Fruit fly (Drosophila melanogaster) whole organism, embryonic: ENCODE results near the gene Ac3.

Experiments
- ATbp ChIP-seq: fragments of 200-800 bp; sonication (Bioruptor generic); optimal IDR thresholded peaks from 2 replicates; lab custom pipeline; 2017; ENCODE audit warnings: missing biosample characterization, mild to moderate bottlenecking, missing genetic modification characterization, missing genetic modification reagents
- Atf3 ChIP-seq: fragments of 200-800 bp; sonication (Bioruptor generic); optimal IDR thresholded peaks from 3 replicates; lab custom pipeline; 2016; ENCODE audit warnings: missing biosample characterization, missing genetic modification characterization
- Awh ChIP-seq: fragments of 200-800 bp; sonication (Bioruptor generic); IDR thresholded peaks from 2 replicates; pipeline ENCODE4, ENCODE4 v1.3.6; 2022; ENCODE audit warnings: missing biosample characterization, missing genetic modification characterization
- CG10274 ChIP-seq: fragments of 200-800 bp; sonication (Bioruptor generic); optimal IDR thresholded peaks from 3 replicates; lab custom pipeline; 2017; ENCODE audit warnings: missing biosample characterization, mild to moderate bottlenecking, missing genetic modification characterization
- CG10979 ChIP-seq: fragments of 200-800 bp; sonication (Bioruptor generic); optimal IDR thresholded peaks from 2 replicates; lab custom pipeline; 2018; ENCODE audit warnings: missing biosample characterization, mild to moderate bottlenecking, missing genetic modification characterization, moderate library complexity
- CG12155 ChIP-seq: fragments of 200-800 bp; sonication (Bioruptor generic); optimal IDR thresholded peaks from 3 replicates; lab custom pipeline; 2016; ENCODE audit warnings: missing biosample characterization, missing genetic modification characterization
- CG12942 ChIP-seq: fragments of 200-800 bp; sonication (Bioruptor generic); optimal IDR thresholded peaks from 3 replicates; lab custom pipeline; 2016; ENCODE audit warnings: missing biosample characterization, missing genetic modification characterization
- CG15479 ChIP-seq: fragments of 200-800 bp; sonication (Bioruptor generic); optimal IDR thresholded peaks from 3 replicates; lab custom pipeline; 2019; ENCODE audit warnings: missing biosample characterization, mild to moderate bottlenecking, missing genetic modification characterization, moderate library complexity
- CG15514 ChIP-seq: fragments of 200-800 bp; sonication (Bioruptor generic); optimal IDR thresholded peaks from 3 replicates; lab custom pipeline; 2017; ENCODE audit warnings: missing biosample characterization, missing genetic modification characterization, mild to moderate bottlenecking, moderate library complexity, missing genetic modification reagents
- CG18619 ChIP-seq: fragments of 200-800 bp; sonication (Bioruptor generic); optimal IDR thresholded peaks from 3 replicates; lab custom pipeline; 2017; ENCODE audit warnings: missing biosample characterization, mild to moderate bottlenecking, missing genetic modification characterization
- CG31365 ChIP-seq: fragments of 200-800 bp; sonication (Bioruptor generic); optimal IDR thresholded peaks from 2 replicates; lab custom pipeline; 2018; ENCODE audit warnings: missing biosample characterization, mild to moderate bottlenecking, missing genetic modification characterization
- CG42726 ChIP-seq: fragments of 200-800 bp; sonication (Bioruptor generic); IDR thresholded peaks from 2 replicates; pipeline ENCODE4 v1.3.6; 2022; ENCODE audit warnings: missing biosample characterization, missing genetic modification characterization; ENCODE audit not compliant: partially characterized antibody
- CG4424 ChIP-seq: fragments of 200-800 bp; sonication (Bioruptor generic); optimal IDR thresholded peaks from 3 replicates; lab custom pipeline; 2016; ENCODE audit warnings: missing biosample characterization, missing genetic modification characterization
- CG6689 ChIP-seq: fragments of 200-800 bp; sonication (Bioruptor generic); IDR thresholded peaks from 2 replicates; pipeline ENCODE4 v1.3.6; 2022; ENCODE audit warnings: missing biosample characterization, missing genetic modification characterization
- CG7556 ChIP-seq: fragments of 200-800 bp; sonication (Bioruptor generic); optimal IDR thresholded peaks from 2 replicates; lab custom pipeline; 2017; ENCODE audit warnings: missing biosample characterization, mild to moderate bottlenecking, missing genetic modification characterization
- CG8290 ChIP-seq, 3 experiments: fragments of 200-800 bp; sonication (Bioruptor generic); optimal IDR thresholded peaks; 2 replicates each; lab custom pipeline; 2016 to 2019; ENCODE audit warnings: missing biosample characterization in 3 of 3, missing genetic modification characterization in 3 of 3, mild to moderate bottlenecking in 2 of 3, moderate library complexity in 1 of 3
- CG8478 ChIP-seq: fragments of >200 bp; optimal IDR thresholded peaks from 2 replicates; lab custom pipeline; 2018
- CG9817 ChIP-seq: fragments of 200-800 bp; sonication (Bioruptor generic); optimal IDR thresholded peaks from 2 replicates; lab custom pipeline; 2018; ENCODE audit warnings: missing biosample characterization, mild to moderate bottlenecking, missing genetic modification characterization, moderate library complexity
- CTCF ChIP-seq: fragments of 200-800 bp; sonication (Bioruptor generic); optimal IDR thresholded peaks from 2 replicates; lab custom pipeline; 2017; ENCODE audit warnings: missing biosample characterization, mild to moderate bottlenecking, missing genetic modification characterization, moderate library complexity
- Dad ChIP-seq: fragments of 200-800 bp; sonication (Bioruptor generic); optimal IDR thresholded peaks from 3 replicates; lab custom pipeline; 2016; ENCODE audit warnings: missing biosample characterization, missing genetic modification characterization
- Ets65A ChIP-seq: fragments of 200-800 bp; sonication (Bioruptor generic); peaks from one replicate; lab custom pipeline; 2016; ENCODE audit warnings: missing biosample characterization, missing genetic modification characterization
- Ets97D ChIP-seq: fragments of 200-800 bp; sonication (Bioruptor generic); optimal IDR thresholded peaks from 3 replicates; lab custom pipeline; 2016; ENCODE audit warnings: missing biosample characterization, missing genetic modification characterization
- GATAe ChIP-seq: fragments of 200-800 bp; sonication (Bioruptor generic); conservative IDR thresholded peaks from 2 replicates; pipeline ENCODE4 v1.3.6; 2022; ENCODE audit warnings: missing biosample characterization, missing genetic modification characterization
- HmgD ChIP-seq: fragments of 200-800 bp; sonication (Bioruptor generic); optimal IDR thresholded peaks from 3 replicates; lab custom pipeline; 2016; ENCODE audit warnings: missing biosample characterization, missing genetic modification characterization
- HmgZ ChIP-seq: fragments of 200-800 bp; sonication (Bioruptor generic); optimal IDR thresholded peaks from 2 replicates; lab custom pipeline; 2018; ENCODE audit warnings: missing biosample characterization, mild to moderate bottlenecking, missing genetic modification characterization
- Med ChIP-seq: fragments of 200-800 bp; sonication (Bioruptor generic); peaks from one replicate; lab custom pipeline; 2016; ENCODE audit warnings: missing biosample characterization, missing genetic modification characterization, mild to moderate bottlenecking, inconsistent platforms, moderate library complexity
- Myb ChIP-seq: fragments of 200-800 bp; sonication (Bioruptor generic); optimal IDR thresholded peaks from 2 replicates; lab custom pipeline; 2016; ENCODE audit warnings: missing biosample characterization, missing genetic modification characterization
- ac ChIP-seq: fragments of 200-800 bp; sonication (Bioruptor generic); optimal IDR thresholded peaks from 3 replicates; lab custom pipeline; 2017; ENCODE audit warnings: missing biosample characterization, mild to moderate bottlenecking, missing genetic modification characterization
- ash1 ChIP-seq: fragments of 200-800 bp; sonication (Bioruptor generic); optimal IDR thresholded peaks from 2 replicates; lab custom pipeline; 2018; ENCODE audit warnings: missing biosample characterization, mild to moderate bottlenecking, missing genetic modification characterization
- bcd ChIP-seq: fragments of 200-800 bp; sonication (Bioruptor generic); optimal IDR thresholded peaks from 2 replicates; lab custom pipeline; 2017; ENCODE audit warnings: missing biosample characterization, mild to moderate bottlenecking, missing genetic modification characterization
- bsh ChIP-seq, 2 experiments: fragments of 200-800 bp; sonication (Bioruptor generic); optimal IDR thresholded peaks; 2 replicates each; lab custom pipeline; 2017 to 2018; ENCODE audit warnings: mild to moderate bottlenecking in 2 of 2, missing biosample characterization in 2 of 2, missing genetic modification characterization in 2 of 2, moderate library complexity in 1 of 2
- cato ChIP-seq: fragments of 200-800 bp; sonication (Bioruptor generic); optimal IDR thresholded peaks from 2 replicates; lab custom pipeline; 2016; ENCODE audit warnings: missing biosample characterization, missing genetic modification characterization, borderline replicate concordance
- caup ChIP-seq: fragments of 200-800 bp; sonication (Bioruptor generic); optimal IDR thresholded peaks from 3 replicates; lab custom pipeline; 2017; ENCODE audit warnings: missing biosample characterization, mild to moderate bottlenecking, missing genetic modification characterization, moderate library complexity; ENCODE audit not compliant: severe bottlenecking
- crc ChIP-seq: fragments of 200-800 bp; sonication (Bioruptor generic); optimal IDR thresholded peaks from 2 replicates; lab custom pipeline; 2016; ENCODE audit warnings: missing biosample characterization, missing genetic modification characterization
- dan ChIP-seq: fragments of 200-800 bp; sonication (Bioruptor generic); IDR thresholded peaks from 2 replicates; pipeline ENCODE4 v1.3.6; 2022; ENCODE audit warnings: missing biosample characterization, missing genetic modification characterization
- dm ChIP-seq: fragments of 200-800 bp; sonication (Bioruptor generic); optimal IDR thresholded peaks from 3 replicates; lab custom pipeline; 2016; ENCODE audit warnings: missing biosample characterization, missing genetic modification characterization
- fd102C ChIP-seq: fragments of 200-800 bp; sonication (Bioruptor generic); optimal IDR thresholded peaks from 2 replicates; lab custom pipeline; 2018; ENCODE audit warnings: missing biosample characterization, mild to moderate bottlenecking, missing genetic modification characterization, moderate library complexity
- fd3F ChIP-seq: fragments of 200-800 bp; sonication (Bioruptor generic); optimal IDR thresholded peaks from 2 replicates; lab custom pipeline; 2018; ENCODE audit warnings: missing biosample characterization, mild to moderate bottlenecking, missing genetic modification characterization, moderate library complexity
- grau ChIP-seq: fragments of 200-800 bp; optimal IDR thresholded peaks from 3 replicates; lab custom pipeline; 2019; ENCODE audit warnings: missing biosample characterization, mild to moderate bottlenecking, missing genetic modification characterization, moderate library complexity
- gro ChIP-seq: fragments of 200-800 bp; sonication (Bioruptor generic); optimal IDR thresholded peaks from 2 replicates; lab custom pipeline; 2016; ENCODE audit warnings: missing biosample characterization, missing genetic modification characterization
- gsb ChIP-seq: fragments of 200-800 bp; sonication (Bioruptor generic); IDR thresholded peaks from 2 replicates; pipeline ENCODE4 v1.3.6; 2022; ENCODE audit warnings: missing biosample characterization, missing genetic modification characterization
- gsb-n ChIP-seq: fragments of 200-800 bp; sonication (Bioruptor generic); optimal IDR thresholded peaks from 3 replicates; lab custom pipeline; 2018; ENCODE audit warnings: missing biosample characterization, mild to moderate bottlenecking, missing genetic modification characterization
- jumu ChIP-seq: fragments of 200-800 bp; sonication (Bioruptor generic); optimal IDR thresholded peaks from 3 replicates; lab custom pipeline; 2016; ENCODE audit warnings: missing biosample characterization, missing genetic modification characterization
- kay ChIP-seq: fragments of 200-800 bp; sonication (Bioruptor generic); optimal IDR thresholded peaks from 2 replicates; lab custom pipeline; 2016; ENCODE audit warnings: missing biosample characterization, missing genetic modification characterization
- oc ChIP-seq: fragments of 200-800 bp; sonication (Bioruptor generic); optimal IDR thresholded peaks from 2 replicates; lab custom pipeline; 2018; ENCODE audit warnings: missing biosample characterization, mild to moderate bottlenecking, missing genetic modification characterization, moderate library complexity
- pros ChIP-seq: fragments of 200-800 bp; sonication (Bioruptor generic); optimal IDR thresholded peaks from 3 replicates; lab custom pipeline; 2019; ENCODE audit warnings: missing biosample characterization, mild to moderate bottlenecking, missing genetic modification characterization, moderate library complexity
- pum ChIP-seq: fragments of 200-800 bp; sonication (Bioruptor generic); optimal IDR thresholded peaks from 2 replicates; lab custom pipeline; 2016; ENCODE audit warnings: missing biosample characterization, missing genetic modification characterization
- slbo ChIP-seq: fragments of 200-800 bp; sonication (Bioruptor generic); IDR thresholded peaks from 2 replicates; pipeline ENCODE4 v1.3.6; 2022; ENCODE audit warnings: missing biosample characterization, missing genetic modification characterization
- vnd ChIP-seq: fragments of 200-800 bp; sonication (Bioruptor generic); IDR thresholded peaks from 3 replicates; pipeline ENCODE4 v1.3.6; 2022; ENCODE audit warnings: missing biosample characterization, missing genetic modification characterization; ENCODE audit not compliant: partially characterized antibody

The Ac3 gene

DNA sequence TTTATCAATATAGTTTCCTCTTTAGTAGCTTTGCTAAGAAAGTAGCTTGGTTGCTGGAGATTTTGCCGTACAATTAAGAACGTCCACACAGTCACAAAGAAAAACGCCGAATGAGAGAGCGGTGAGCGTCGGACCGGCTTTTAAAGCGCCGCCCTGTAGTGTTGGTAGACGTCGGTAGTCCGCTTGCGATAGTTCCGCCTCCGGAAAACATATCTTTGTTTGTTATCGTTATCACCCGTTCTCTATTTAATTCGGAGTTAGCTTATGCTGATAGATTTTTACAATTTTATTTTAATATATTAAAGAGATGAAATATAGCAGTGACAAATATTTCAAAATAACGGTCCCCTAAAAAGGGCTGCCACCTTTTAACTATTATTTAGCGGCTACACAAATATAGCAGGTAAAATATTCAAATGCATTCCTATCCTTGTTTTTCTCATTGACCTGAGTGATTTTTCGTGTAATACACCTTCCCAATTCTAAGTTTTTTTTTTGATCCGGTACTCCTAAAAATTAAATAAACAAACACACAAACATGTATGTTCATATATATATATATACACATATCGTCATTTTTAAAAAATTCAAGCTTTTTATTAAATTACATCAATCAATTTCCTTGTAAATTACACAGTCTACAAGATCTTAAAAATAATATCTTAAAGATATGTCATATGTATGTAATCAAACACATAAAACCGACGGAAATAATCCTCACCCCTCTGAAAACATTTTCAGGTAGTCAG is 2.4 kb upstream of the Ac3 start, which contains the start of gene Df31 (continued):
- peak; percentile 15 for TF ChIP-seq Myb (GFP tag; lab: Kevin White, UChicago)
- TF ChIP-seq Dad (GFP tag; lab: Kevin White, UChicago), result peak; percentile 63
- TF ChIP-seq CG8290 (GFP tag; optimal IDR thresholded peaks at IDR 0.05; lab: Kevin White, UChicago), result peak; percentile 80
- peak; percentile 72 to 79 for TF ChIP-seq CG8290 (tag; optimal IDR thresholded peaks at IDR 0.05; lab: Kevin White, UChicago)
- peak; percentile 37 for TF ChIP-seq gro (GFP tag; lab: Kevin White, UChicago)
- no peak for TF ChIP-seq CG8478 (lab: Kevin White, UChicago)
- TF ChIP-seq Awh, result no peak
- TF ChIP-seq ac (GFP tag; lab: Kevin White, UChicago), result no peak
- TF ChIP-seq cato, result peak; percentile 39
- peak; percentile 53 for TF ChIP-seq CG12155 (GFP tag; lab: Kevin White, UChicago)
- TF ChIP-seq CG9817, result peak; percentile 54
- peak; percentile 50 for TF ChIP-seq HmgD (GFP tag; lab: Kevin White, UChicago)
- TF ChIP-seq CG12942 (GFP tag; lab: Kevin White, UChicago), result peak; percentile 50
- no peak for TF ChIP-seq CG31365
- peak; percentile 40 for TF ChIP-seq dm (GFP tag; lab: Kevin White, UChicago)
- TF ChIP-seq CG4424 (GFP tag; lab: Kevin White, UChicago), result peak; percentile 63
- TF ChIP-seq fd3F (GFP tag; lab: Kevin White, UChicago), result peak; percentile 13
- no peak for TF ChIP-seq CG15479
- TF ChIP-seq oc (tag; lab: Kevin White, UChicago), result no peak
- no peak for TF ChIP-seq GATAe (GFP tag; lab: Robert Waterston, UW)
- peak; percentile 85 for TF ChIP-seq CG15514 (GFP tag; lab: Kevin White, UChicago)
- TF ChIP-seq caup (GFP tag; lab: Kevin White, UChicago), result peak; percentile 74
- no peak for TF ChIP-seq gsb (GFP tag; lab: Robert Waterston, UW)
- no peak for TF ChIP-seq ATbp
- peak; percentile 20; the same call in 1 of the 2 replicates for TF ChIP-seq CG6689 (GFP tag; lab: Robert Waterston, UW)
- peak; percentile 67 for TF ChIP-seq HmgZ (tag; lab: Kevin White, UChicago)
- TF ChIP-seq grau (tag; lab: Kevin White, UChicago), result peak; percentile 53
- TF ChIP-seq CG18619 (GFP tag; lab: Kevin White, UChicago), result peak; percentile 25
- peak; percentile 71 for TF ChIP-seq bcd (GFP tag; lab: Kevin White, UChicago)
- peak; percentile 95 for TF ChIP-seq Med (GFP tag; lab: Kevin White, UChicago)
- peak; percentile 79 for TF ChIP-seq vnd (GFP tag; lab: Robert Waterston, UW)
- peak; percentile 1 for TF ChIP-seq kay
- TF ChIP-seq ash1 (GFP tag; lab: Kevin White, UChicago), result no peak
- peak; percentile 9 for TF ChIP-seq jumu
- no peak for TF ChIP-seq dan (GFP tag; lab: Robert Waterston, UW)
- TF ChIP-seq CG10274 (GFP tag; lab: Kevin White, UChicago), result no peak
- peak; percentile 70 for TF ChIP-seq CTCF (GFP tag; lab: Kevin White, UChicago)
- TF ChIP-seq CG10979 (tag; lab: Kevin White, UChicago), result peak; percentile 23
- TF ChIP-seq Atf3 (GFP tag; lab: Kevin White, UChicago), result peak; percentile 27
- TF ChIP-seq CG7556, result no peak
- TF ChIP-seq gsb-n, result peak; percentile 19
- TF ChIP-seq pum (GFP tag; lab: Kevin White, UChicago), result peak; percentile 51
- peak; percentile 74 for TF ChIP-seq Ets97D (GFP tag; lab: Kevin White, UChicago)
- peak; percentile 94 for TF ChIP-seq Ets65A
- TF ChIP-seq slbo (GFP tag; lab: Robert Waterston, UW), result peak; percentile 83; the same call in 1 of the 2 replicates
- TF ChIP-seq bsh (GFP tag; optimal IDR thresholded peaks at IDR 0.05; lab: Kevin White, UChicago), result peak in 1 of 2 experiments; percentile 46
- peak; percentile 48 for TF ChIP-seq fd102C (GFP tag; lab: Kevin White, UChicago)
- peak; percentile 94; the same call in 1 of the 2 replicates for TF ChIP-seq CG42726 (GFP tag; lab: Robert Waterston, UW)
- peak; percentile 98 for TF ChIP-seq pros (GFP tag; lab: Kevin White, UChicago)
- TF ChIP-seq crc (GFP tag; lab: Kevin White, UChicago), result peak; percentile 30
